Worm (Caenorhabditis elegans): Measurements from ENCODE around the gene Y38H6C.18.
A peak's percentile ranks its signal among the peaks of the same experiment; 100 is the strongest.

Y38H6C.18 gene

DNA sequence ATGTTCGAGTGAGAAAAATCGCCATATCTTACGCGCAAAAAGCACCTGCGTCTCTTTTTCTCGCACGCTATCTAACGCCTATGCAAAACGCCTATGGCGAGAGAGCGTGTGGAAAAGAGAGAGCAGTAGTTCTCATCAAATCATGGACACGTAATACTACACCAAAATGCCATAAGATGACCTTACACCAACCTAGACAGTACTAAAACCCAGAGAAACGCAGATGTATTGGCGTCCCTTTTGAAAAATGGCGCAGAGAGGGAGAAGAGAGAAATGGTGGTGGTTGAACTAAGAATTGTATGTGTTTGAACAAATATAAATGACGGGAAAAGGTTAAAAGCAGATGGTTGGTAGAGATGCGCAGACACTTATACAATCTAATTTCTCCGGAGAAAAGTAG is 7.9 kb downstream of the Y38H6C.18 start, which contains the start of gene Y38H6C.16 (continued):
- no peak for TF ChIP-seq mdl-1 (tag; optimal IDR thresholded peaks at IDR 0.05)
- TF ChIP-seq zip-4 (GFP tag; optimal IDR thresholded peaks at IDR 0.05) = no peak
- TF ChIP-seq blmp-1 (tag; optimal IDR thresholded peaks at IDR 0.05) = peak; percentile 67
- TF ChIP-seq rnt-1 (tag; optimal IDR thresholded peaks at IDR 0.05) = no peak
- TF ChIP-seq isw-1 (GFP tag; IDR thresholded peaks at IDR 0.05) = no peak
- TF ChIP-seq mab-9 (GFP tag; IDR thresholded peaks at IDR 0.05) = no peak
- TF ChIP-seq F16B12.6 (tag; optimal IDR thresholded peaks at IDR 0.05) = peak; percentile 16
- no peak for TF ChIP-seq ceh-90 (tag; optimal IDR thresholded peaks at IDR 0.05)
- no peak for TF ChIP-seq pag-3 (tag; optimal IDR thresholded peaks at IDR 0.05; ENCODE audit: borderline replicate concordance, insufficient read depth)
- no peak for TF ChIP-seq hlh-17 (GFP tag; optimal IDR thresholded peaks at IDR 0.05; ENCODE audit: borderline replicate concordance)
- no peak for TF ChIP-seq Y116A8C.19 (tag; optimal IDR thresholded peaks at IDR 0.05; ENCODE audit: borderline replicate concordance)
- no peak for TF ChIP-seq mef-2 (tag; optimal IDR thresholded peaks at IDR 0.05)
- TF ChIP-seq irx-1 (tag; optimal IDR thresholded peaks at IDR 0.05) = no peak
- no peak for TF ChIP-seq fkh-8 (tag; optimal IDR thresholded peaks at IDR 0.05)
- no peak for TF ChIP-seq nhr-28 (tag; optimal IDR thresholded peaks at IDR 0.05)
- TF ChIP-seq lin-15B (tag; optimal IDR thresholded peaks at IDR 0.05) = no peak
- TF ChIP-seq snu-23 (GFP tag; optimal IDR thresholded peaks at IDR 0.05) = peak; percentile 21
- no peak for TF ChIP-seq snpc-4 (tag; optimal IDR thresholded peaks at IDR 0.05)
- TF ChIP-seq nhr-77 (tag; optimal IDR thresholded peaks at IDR 0.05) = no peak
- no peak for TF ChIP-seq ceh-88 (GFP tag; IDR thresholded peaks at IDR 0.05)
- TF ChIP-seq unc-62 (GFP tag; optimal IDR thresholded peaks at IDR 0.05) = no peak
- no peak for TF ChIP-seq ztf-4 (tag; optimal IDR thresholded peaks at IDR 0.05)
- peak; percentile 13 for TF ChIP-seq nhr-47 (tag; optimal IDR thresholded peaks at IDR 0.05)
- TF ChIP-seq nhr-84 (tag; optimal IDR thresholded peaks at IDR 0.05) = no peak
- no peak for TF ChIP-seq nhr-12 (tag; optimal IDR thresholded peaks at IDR 0.05)
- no peak for TF ChIP-seq efl-3 (GFP tag; optimal IDR thresholded peaks at IDR 0.05)
- peak; percentile 12 to 19 for TF ChIP-seq efl-1 (optimal IDR thresholded peaks at IDR 0.05)
- TF ChIP-seq efl-1 (GFP tag; optimal IDR thresholded peaks at IDR 0.05 in 1 of 2) = peak in 1 of 2 experiments; percentile 83
- no peak for TF ChIP-seq nhr-76 (tag; optimal IDR thresholded peaks at IDR 0.05)
- TF ChIP-seq skn-1 (tag; optimal IDR thresholded peaks at IDR 0.05) = no peak
- TF ChIP-seq unc-30 (tag; optimal IDR thresholded peaks at IDR 0.05) = no peak

DNA sequence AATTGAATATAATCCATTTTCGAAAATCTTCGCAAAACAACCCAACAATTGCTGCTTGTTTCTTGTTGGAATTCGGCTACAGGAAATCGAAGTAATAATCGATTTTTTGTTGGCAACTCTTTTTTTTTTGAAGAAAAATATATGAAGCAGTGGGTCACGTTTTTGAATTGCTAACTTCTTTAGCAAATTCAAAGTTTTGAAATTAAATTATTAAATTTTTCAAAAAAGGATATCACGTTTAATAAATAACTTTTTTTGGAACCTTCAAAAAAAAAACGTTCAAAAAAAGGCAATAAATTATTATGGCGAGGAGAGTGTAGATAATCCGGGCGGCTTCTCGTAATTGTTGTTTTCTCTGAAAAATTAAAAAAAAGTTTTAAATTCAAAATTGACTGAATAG is 10.7 kb downstream of the Y38H6C.18 start, which contains the start of gene Y38H6C.15:
Gene Y38H6C.15 (minus strand): TSS at position 101 of the 400 bp plus-strand sequence.
- TF ChIP-seq elt-3 (tag; optimal IDR thresholded peaks at IDR 0.05) (no peak), sptf-1 (tag; optimal IDR thresholded peaks at IDR 0.05) (no peak), ceh-90 (tag; optimal IDR thresholded peaks at IDR 0.05) (no peak), mab-9 (GFP tag; IDR thresholded peaks at IDR 0.05) (no peak), pag-3 (tag; optimal IDR thresholded peaks at IDR 0.05; ENCODE audit: borderline replicate concordance, insufficient read depth) (no peak), unc-130 (tag; optimal IDR thresholded peaks at IDR 0.05) (no peak), nhr-237 (tag; optimal IDR thresholded peaks at IDR 0.05) (no peak), fkh-4 (tag; optimal IDR thresholded peaks at IDR 0.05; ENCODE audit: borderline replicate concordance) (no peak), snu-23 (GFP tag; optimal IDR thresholded peaks at IDR 0.05) (no peak), fkh-8 (tag; optimal IDR thresholded peaks at IDR 0.05) (no peak), ceh-8 (GFP tag; optimal IDR thresholded peaks at IDR 0.05) (no peak), ama-1 (optimal IDR thresholded peaks at IDR 0.05) (no peak), zag-1 (tag; optimal IDR thresholded peaks at IDR 0.05) (no peak), ceh-82 (tag; optimal IDR thresholded peaks at IDR 0.05) (no peak), swsn-7 (tag; optimal IDR thresholded peaks at IDR 0.05) (no peak)

DNA sequence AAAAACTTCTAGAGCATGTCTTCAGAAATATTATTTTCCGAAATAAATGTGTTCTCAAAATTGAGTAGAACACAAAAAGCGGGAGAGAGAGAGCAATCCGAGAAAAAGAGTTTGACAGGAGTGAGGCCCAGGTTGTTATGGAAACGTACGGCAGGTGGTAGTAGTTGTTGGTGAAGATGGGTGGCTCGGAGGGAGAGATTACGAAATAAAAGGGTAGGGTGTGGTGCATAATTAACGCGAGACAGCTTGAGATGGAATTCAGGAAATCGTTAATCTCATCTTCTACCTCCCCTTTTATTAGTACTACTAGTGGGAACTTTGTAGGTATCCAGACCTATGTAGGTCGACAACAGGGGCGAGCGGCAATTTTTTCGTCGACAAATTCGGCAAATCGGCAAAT is 12.9 kb downstream of the Y38H6C.18 start, which contains the start of gene famh-161:
Gene famh-161 (minus strand): TSS at position 101 of the 400 bp plus-strand sequence.
- TF ChIP-seq ztf-4 (tag; optimal IDR thresholded peaks at IDR 0.05) (no peak), fkh-8 (tag; optimal IDR thresholded peaks at IDR 0.05) (peak; percentile 12), irx-1 (tag; optimal IDR thresholded peaks at IDR 0.05) (no peak)

Data from whole organism, L1 larva.